Worm (Caenorhabditis elegans): ENCODE measurements around the gene E04F6.15.

E04F6.15 gene

ce11 chrII:7224074-7224473 is 14.0 kb upstream of the E04F6.15 start:
- TF ChIP-seq aha-1 (tag; optimal IDR thresholded peaks at IDR 0.05) (no peak), nhr-19 (GFP tag; conservative IDR thresholded peaks at IDR 0.05) (no peak), efl-1 (optimal IDR thresholded peaks at IDR 0.05) (no peak), efl-1 (GFP tag; optimal IDR thresholded peaks at IDR 0.05 in 1 of 2) (no peak), ets-5 (GFP tag; IDR thresholded peaks at IDR 0.05) (no peak), dsc-1 (tag; optimal IDR thresholded peaks at IDR 0.05) (no peak), nhr-47 (tag; optimal IDR thresholded peaks at IDR 0.05) (no peak), ces-1 (GFP tag; optimal IDR thresholded peaks at IDR 0.05) (no peak), C34B4.2 (tag; optimal IDR thresholded peaks at IDR 0.05) (no peak), skn-1 (tag; optimal IDR thresholded peaks at IDR 0.05) (no peak), blmp-1 (tag; optimal IDR thresholded peaks at IDR 0.05) (no peak), zag-1 (tag; optimal IDR thresholded peaks at IDR 0.05) (no peak), nhr-12 (tag; optimal IDR thresholded peaks at IDR 0.05) (no peak), nhr-237 (tag; optimal IDR thresholded peaks at IDR 0.05) (no peak), grh-1 (GFP tag; IDR thresholded peaks at IDR 0.05) (no peak), snu-23 (GFP tag; optimal IDR thresholded peaks at IDR 0.05) (no peak)

- TF ChIP-seq nhr-85 (tag) (no peak), aha-1 (tag; optimal IDR thresholded peaks at IDR 0.05) (no peak), elt-2 (tag; optimal IDR thresholded peaks at IDR 0.05) (no peak), ces-1 (GFP tag; optimal IDR thresholded peaks at IDR 0.05) (no peak), lsy-2 (tag; optimal IDR thresholded peaks at IDR 0.05) (no peak), elt-3 (tag; optimal IDR thresholded peaks at IDR 0.05) (no peak), grh-1 (GFP tag; IDR thresholded peaks at IDR 0.05) (no peak), ceh-88 (GFP tag; IDR thresholded peaks at IDR 0.05) (no peak), nhr-71 (tag; optimal IDR thresholded peaks at IDR 0.05) (no peak), fos-1 (tag; optimal IDR thresholded peaks at IDR 0.05) (no peak), lin-14 (GFP tag; optimal IDR thresholded peaks at IDR 0.05) (no peak), unc-30 (tag; optimal IDR thresholded peaks at IDR 0.05) (no peak), ama-1 (optimal IDR thresholded peaks at IDR 0.05) (no peak), alr-1 (tag; optimal IDR thresholded peaks at IDR 0.05; ENCODE audit: borderline replicate concordance) (no peak), tlp-1 (tag; optimal IDR thresholded peaks at IDR 0.05) (no peak), efl-3 (GFP tag; optimal IDR thresholded peaks at IDR 0.05) (no peak)
Measured at ce11 chrII:7217047-7217446, 7.0 kb upstream of the E04F6.15 start, which contains the start of gene E04F6.10. Gene E04F6.10, minus strand, starts transcription at chrII:7217147.

DNA sequence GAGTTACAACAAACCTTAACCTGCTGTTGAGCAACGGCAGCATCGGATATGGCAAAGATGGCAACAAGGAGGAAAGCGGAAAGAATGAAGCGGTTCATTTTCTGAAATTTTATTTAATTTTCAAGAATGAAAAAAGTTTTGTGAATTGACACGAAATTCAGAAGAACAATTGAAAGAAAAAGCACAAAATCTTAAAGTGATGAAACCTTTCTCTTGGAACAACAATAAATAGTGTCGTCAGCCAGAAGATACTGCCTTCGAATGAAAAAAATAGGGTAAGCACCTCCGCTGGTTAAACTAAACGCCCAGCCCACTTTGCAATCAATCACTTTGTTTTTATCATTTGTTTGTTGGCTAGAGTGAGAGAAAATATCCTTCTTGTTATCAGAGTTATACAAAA is 2.0 kb upstream of the E04F6.15 start, which contains the start of gene E04F6.9:
Gene E04F6.9, minus strand, starts transcription at position 101 of the 400 bp plus-strand sequence.
- TF ChIP-seq nhr-19 (GFP tag; conservative IDR thresholded peaks at IDR 0.05) (no peak), pax-3 (tag; optimal IDR thresholded peaks at IDR 0.05) (no peak), C04F5.9 (tag; optimal IDR thresholded peaks at IDR 0.05) (no peak), tbx-2 (tag; optimal IDR thresholded peaks at IDR 0.05) (no peak), ama-1 (optimal IDR thresholded peaks at IDR 0.05) (no peak), zip-4 (GFP tag; optimal IDR thresholded peaks at IDR 0.05) (no peak), zag-1 (tag; optimal IDR thresholded peaks at IDR 0.05) (no peak), aha-1 (tag; optimal IDR thresholded peaks at IDR 0.05) (no peak), ztf-4 (tag; optimal IDR thresholded peaks at IDR 0.05) (no peak), sox-4 (tag; optimal IDR thresholded peaks at IDR 0.05) (no peak)

ce11 chrII:7211280-7211679 is 1.2 kb upstream of the E04F6.15 start, which contains the start of gene E04F6.8:
Gene E04F6.8, minus strand, starts transcription at chrII:7211380.
- TF ChIP-seq nhr-237 (tag; optimal IDR thresholded peaks at IDR 0.05) (no peak), lir-3 (tag; optimal IDR thresholded peaks at IDR 0.05; ENCODE audit: poor library complexity) (peak; percentile 45), lin-15B (tag; optimal IDR thresholded peaks at IDR 0.05) (no peak), rnt-1 (tag; optimal IDR thresholded peaks at IDR 0.05) (peak; percentile 14), lsy-2 (tag; optimal IDR thresholded peaks at IDR 0.05) (no peak), nhr-84 (tag; optimal IDR thresholded peaks at IDR 0.05) (no peak), lin-14 (GFP tag; optimal IDR thresholded peaks at IDR 0.05) (peak; percentile 45), unc-62 (GFP tag; optimal IDR thresholded peaks at IDR 0.05) (no peak), ceh-8 (GFP tag; optimal IDR thresholded peaks at IDR 0.05) (no peak), hlh-17 (GFP tag; optimal IDR thresholded peaks at IDR 0.05; ENCODE audit: borderline replicate concordance) (no peak), unc-86 (tag; optimal IDR thresholded peaks at IDR 0.05) (no peak), nhr-12 (tag; optimal IDR thresholded peaks at IDR 0.05) (no peak), ztf-11 (tag; optimal IDR thresholded peaks at IDR 0.05) (no peak), snu-23 (GFP tag; optimal IDR thresholded peaks at IDR 0.05) (no peak), fkh-8 (tag; optimal IDR thresholded peaks at IDR 0.05) (no peak)

All from whole organism, L1 larva.